Worm (Caenorhabditis elegans) whole organism, L3 larva: ENCODE measurements around the gene D2096.6.

Experiments used
- R02D3.7 ChIP-seq: fragments of 150-350 bp; optimal IDR thresholded peaks from 2 replicates; lab custom pipeline; 2014; ENCODE audit warnings: missing biosample characterization, missing genetic modification characterization
- ceh-82 ChIP-seq: fragments of 150-350 bp; optimal IDR thresholded peaks from 2 replicates; lab custom pipeline; 2014; ENCODE audit warnings: missing biosample characterization, missing genetic modification characterization
- daf-12 ChIP-seq: fragments of 150-350 bp; optimal IDR thresholded peaks from 2 replicates; lab custom pipeline; 2014; ENCODE audit warnings: missing biosample characterization, missing genetic modification reagents, missing genetic modification characterization
- egl-27 ChIP-seq: sonication (generic microtip); optimal IDR thresholded peaks from 4 replicates; lab custom pipeline; 2017; ENCODE audit warnings: missing biosample characterization, missing genetic modification reagents, missing genetic modification characterization
- egl-5 ChIP-seq: fragments of 150-350 bp; optimal IDR thresholded peaks from 2 replicates; lab custom pipeline; 2017; ENCODE audit warnings: missing biosample characterization, missing genetic modification reagents, missing genetic modification characterization, inconsistent platforms
- eor-1 ChIP-seq, 2 experiments: fragments of 150-350 bp; optimal IDR thresholded peaks; 2 replicates each; lab custom pipeline; 2014 to 2018; ENCODE audit warnings: missing biosample characterization in 2 of 2, missing genetic modification characterization in 2 of 2
- fos-1 ChIP-seq: fragments of 150-350 bp; optimal IDR thresholded peaks from 2 replicates; lab custom pipeline; 2014; ENCODE audit warnings: missing biosample characterization, missing genetic modification characterization
- hmg-11 ChIP-seq: sonication (generic microtip); optimal IDR thresholded peaks from 2 replicates; lab custom pipeline; 2016; ENCODE audit warnings: missing genetic modification characterization, missing compliant biosample characterization
- jun-1 ChIP-seq: fragments of 150-350 bp; optimal IDR thresholded peaks from 2 replicates; lab custom pipeline; 2014; ENCODE audit warnings: missing biosample characterization, missing genetic modification reagents, missing genetic modification characterization
- lin-39 ChIP-seq: fragments of 150-350 bp; optimal IDR thresholded peaks from 2 replicates; lab custom pipeline; 2018; ENCODE audit warnings: missing biosample characterization, missing genetic modification reagents, missing genetic modification characterization
- mml-1 ChIP-seq: fragments of 150-350 bp; sonication (generic microtip); optimal IDR thresholded peaks from 3 replicates; lab custom pipeline; 2014; ENCODE audit warnings: missing biosample characterization, missing genetic modification characterization
- nhr-11 ChIP-seq: fragments of 150-350 bp; optimal IDR thresholded peaks from 2 replicates; lab custom pipeline; 2014; ENCODE audit warnings: missing biosample characterization, missing genetic modification characterization
- nhr-23 ChIP-seq: fragments of 150-350 bp; optimal IDR thresholded peaks from 2 replicates; lab custom pipeline; 2014; ENCODE audit warnings: missing biosample characterization, missing genetic modification reagents, missing genetic modification characterization
- nhr-237 ChIP-seq: fragments of 150-350 bp; optimal IDR thresholded peaks from 2 replicates; lab custom pipeline; 2014; ENCODE audit warnings: missing biosample characterization, missing genetic modification characterization
- nhr-25 ChIP-seq: sonication (generic microtip); optimal IDR thresholded peaks from 2 replicates; lab custom pipeline; 2017; ENCODE audit warnings: missing biosample characterization, missing genetic modification characterization
- nhr-28 ChIP-seq: fragments of 150-350 bp; optimal IDR thresholded peaks from 2 replicates; lab custom pipeline; 2014; ENCODE audit warnings: missing biosample characterization, missing genetic modification characterization
- nhr-76 ChIP-seq: fragments of 150-350 bp; sonication (generic microtip); optimal IDR thresholded peaks from 5 replicates; lab custom pipeline; 2014; ENCODE audit warnings: missing biosample characterization, missing genetic modification characterization
- sea-2 ChIP-seq: fragments of 150-350 bp; sonication (generic microtip); optimal IDR thresholded peaks from 4 replicates; lab custom pipeline; 2014; ENCODE audit warnings: missing biosample characterization, missing genetic modification reagents, missing genetic modification characterization
- skn-1 ChIP-seq: fragments of 150-350 bp; optimal IDR thresholded peaks from 2 replicates; lab custom pipeline; 2014; ENCODE audit warnings: missing biosample characterization, missing genetic modification characterization
- unc-39 ChIP-seq: sonication (generic microtip); optimal IDR thresholded peaks from 4 replicates; lab custom pipeline; 2017; ENCODE audit warnings: missing biosample characterization, missing genetic modification characterization
- unc-62 ChIP-seq: fragments of 150-350 bp; sonication (generic microtip); optimal IDR thresholded peaks from 4 replicates; lab custom pipeline; 2014; ENCODE audit warnings: missing biosample characterization, missing genetic modification reagents, missing genetic modification characterization
- ztf-11 ChIP-seq: fragments of 150-350 bp; optimal IDR thresholded peaks from 2 replicates; lab custom pipeline; 2014; ENCODE audit warnings: missing biosample characterization, missing genetic modification characterization
- ztf-4 ChIP-seq: fragments of 150-350 bp; optimal IDR thresholded peaks from 2 replicates; lab custom pipeline; 2014; ENCODE audit warnings: missing biosample characterization, missing genetic modification characterization

The D2096.6 gene

ce11 chrIV:8328913-8329312 lies 40.1 kb downstream of the D2096.6 start, which contains the start of gene F35H10.2:
Gene F35H10.2 (plus strand): TSS chrIV:8329213.
- TF ChIP-seq ztf-11 (tag; lab: Kevin White, UChicago) (no peak), mml-1 (no peak), nhr-237 (tag; lab: Kevin White, UChicago) (no peak), nhr-11 (tag; lab: Kevin White, UChicago) (no peak), hmg-11 (tag; lab: Kevin White, UChicago) (no peak), egl-27 (no peak), jun-1 (tag; lab: Kevin White, UChicago) (no peak), eor-1 (tag; optimal IDR thresholded peaks at IDR 0.05; lab: Kevin White, UChicago) (no peak), ztf-4 (no peak), lin-39 (tag; lab: Kevin White, UChicago) (no peak), egl-5 (no peak), nhr-23 (tag; lab: Kevin White, UChicago) (no peak), nhr-76 (tag; lab: Kevin White, UChicago) (no peak), fos-1 (tag; lab: Kevin White, UChicago) (no peak), daf-12 (tag; lab: Kevin White, UChicago) (no peak), nhr-25 (tag; lab: Kevin White, UChicago) (no peak)

DNA sequence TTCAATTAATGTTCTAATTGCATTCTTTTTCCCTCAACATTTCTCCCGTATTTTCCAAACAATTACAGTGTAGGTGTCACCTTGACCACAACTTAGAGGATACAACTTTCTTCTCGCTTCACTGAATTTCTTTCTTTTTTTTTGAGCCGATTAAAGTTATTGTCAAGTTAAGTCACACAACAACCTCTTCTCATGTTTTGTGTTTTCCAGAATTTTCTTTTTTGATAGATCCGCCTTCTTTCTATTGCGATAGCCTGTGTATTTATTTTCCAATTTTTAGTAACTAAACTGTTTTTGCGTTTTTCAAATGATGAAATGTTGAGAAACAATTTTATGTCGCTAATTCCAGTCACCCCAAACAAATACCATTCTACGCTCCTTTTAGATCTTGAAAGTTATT lies 43.4 kb downstream of the D2096.6 start, which contains the start of gene F35H10.3:
F35H10.3 (plus strand) TSS at position 301 of the 400 bp plus-strand sequence.
- TF ChIP-seq nhr-28 (tag; lab: Kevin White, UChicago), result no peak
- no peak for TF ChIP-seq sea-2 (GFP tag; lab: Kevin White, UChicago)
- TF ChIP-seq R02D3.7 (tag; lab: Kevin White, UChicago), result no peak
- TF ChIP-seq ceh-82 (tag; lab: Kevin White, UChicago), result no peak
- no peak for TF ChIP-seq lin-39 (tag; lab: Kevin White, UChicago)
- TF ChIP-seq skn-1 (tag; lab: Kevin White, UChicago), result no peak
- no peak for TF ChIP-seq unc-62 (GFP tag; lab: Kevin White, UChicago)
- no peak for TF ChIP-seq unc-39 (tag; lab: Kevin White, UChicago)

DNA sequence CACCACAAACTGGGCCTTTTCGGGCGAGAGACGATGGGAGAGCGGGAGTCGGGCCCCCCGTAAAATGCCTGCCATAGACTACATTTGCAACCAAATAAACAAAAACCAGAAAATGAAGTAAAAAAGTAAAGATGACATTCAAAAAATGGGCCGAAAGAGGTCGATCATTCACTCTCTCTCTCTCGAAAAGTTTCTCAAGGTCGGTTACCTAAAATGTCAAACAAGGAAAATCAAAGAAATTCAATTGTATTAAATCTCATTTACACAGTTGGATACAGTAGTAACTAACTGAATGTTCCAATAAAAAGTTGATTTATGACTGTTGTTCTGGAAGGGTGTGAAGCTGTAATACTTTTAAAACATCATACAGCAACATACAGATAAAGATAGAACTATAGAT lies 50.2 kb downstream of the D2096.6 start:
- TF ChIP-seq nhr-25 (tag; lab: Kevin White, UChicago), result peak; percentile 27
- TF ChIP-seq unc-39 (tag; lab: Kevin White, UChicago), result no peak
- TF ChIP-seq, all 47 proteins: peak for 1
